Fruit fly (Drosophila melanogaster) whole organism, embryonic: ENCODE data around the gene Jhbp14.

ENCODE experiments used
- CG11560 ChIP-seq: fragments of 200-800 bp; sonication (Bioruptor generic); IDR thresholded peaks from 3 replicates; pipeline ENCODE4 v1.3.6; 2022; ENCODE audit warnings: missing biosample characterization, missing genetic modification characterization
- CG7357 ChIP-seq: fragments of 200-800 bp; sonication (Bioruptor generic); IDR thresholded peaks from 3 replicates; pipeline ENCODE4 v1.3.6; 2022; ENCODE audit warnings: missing biosample characterization, missing genetic modification characterization
- HmgD ChIP-seq: fragments of 200-800 bp; sonication (Bioruptor generic); optimal IDR thresholded peaks from 3 replicates; lab custom pipeline; 2016; ENCODE audit warnings: missing biosample characterization, missing genetic modification characterization
- Taf1 ChIP-seq: fragments of 200-800 bp; sonication (Bioruptor generic); IDR thresholded peaks from 2 replicates; pipeline ENCODE4 v1.3.6; 2022; ENCODE audit warnings: missing biosample characterization, missing genetic modification characterization
- crol ChIP-seq: fragments of 200-800 bp; sonication (Bioruptor generic); IDR thresholded peaks from 2 replicates; pipeline ENCODE4 v1.3.6; 2022; ENCODE audit warnings: missing biosample characterization, missing genetic modification characterization
- her ChIP-seq: fragments of 200-800 bp; sonication (Bioruptor generic); optimal IDR thresholded peaks from 2 replicates; lab custom pipeline; 2016; ENCODE audit warnings: missing biosample characterization, missing genetic modification characterization
- sima ChIP-seq: fragments of 200-800 bp; sonication (Bioruptor generic); optimal IDR thresholded peaks from 2 replicates; lab custom pipeline; 2016; ENCODE audit warnings: missing biosample characterization, missing genetic modification characterization
- slou ChIP-seq: fragments of 200-800 bp; sonication (Bioruptor generic); optimal IDR thresholded peaks from 3 replicates; lab custom pipeline; 2016; ENCODE audit warnings: missing biosample characterization, missing genetic modification characterization
- unc-4 ChIP-seq: fragments of 200-800 bp; sonication (Bioruptor generic); IDR thresholded peaks from 2 replicates; pipeline ENCODE4 v1.3.6; 2022; ENCODE audit warnings: missing biosample characterization, missing genetic modification characterization; ENCODE audit not compliant: partially characterized antibody

DNA sequence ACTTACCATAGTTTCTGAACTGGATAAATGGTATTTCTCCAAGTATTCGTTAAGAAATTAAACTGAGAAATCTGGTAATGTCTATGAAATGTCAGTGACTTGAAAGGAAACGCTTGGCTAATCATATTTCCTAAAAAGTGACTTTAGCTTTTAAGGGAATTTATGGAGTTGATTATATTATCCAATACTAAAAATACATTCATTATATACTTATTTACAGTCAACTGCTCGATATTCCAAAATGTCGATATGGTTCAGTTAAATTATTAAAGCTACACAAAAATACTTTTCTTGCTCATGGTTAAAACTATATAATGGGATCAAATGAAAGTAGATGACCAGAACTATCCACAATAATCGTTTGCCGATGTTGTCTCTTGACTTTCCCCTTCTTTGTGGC is 29.5 kb downstream of the Jhbp14 start, which contains the start of gene CG31848:
- TF ChIP-seq CG11560 (tag; lab: Robert Waterston, UW): no peak
- no peak for TF ChIP-seq Taf1
- no peak for TF ChIP-seq slou (GFP tag; lab: Kevin White, UChicago)
- no peak for TF ChIP-seq her (GFP tag; lab: Kevin White, UChicago)
- no peak for TF ChIP-seq CG7357 (GFP tag; lab: Robert Waterston, UW)
- TF ChIP-seq crol (GFP tag; lab: Robert Waterston, UW): no peak
- TF ChIP-seq HmgD (GFP tag; lab: Kevin White, UChicago): no peak
- no peak for TF ChIP-seq unc-4 (GFP tag; lab: Robert Waterston, UW)
- no peak for TF ChIP-seq sima (GFP tag; lab: Kevin White, UChicago)
